Worm (Caenorhabditis elegans) whole organism, early embryonic: Measurements from ENCODE around the gene F49C12.7.

Source experiments
- B0310.2 ChIP-seq: sonication (generic microtip); optimal IDR thresholded peaks from 2 replicates; lab custom pipeline; 2016; ENCODE audit warnings: mild to moderate bottlenecking, missing genetic modification characterization, missing compliant biosample characterization
- F13C5.2 ChIP-seq: sonication (generic microtip); optimal IDR thresholded peaks from 2 replicates; lab custom pipeline; 2017; ENCODE audit warnings: mild to moderate bottlenecking, missing genetic modification characterization, inconsistent platforms, missing compliant biosample characterization
- aly-1 ChIP-seq: sonication (generic microtip); optimal IDR thresholded peaks from 2 replicates; lab custom pipeline; 2016; ENCODE audit warnings: missing genetic modification characterization, missing compliant biosample characterization
- ama-1 ChIP-seq: fragments of 150-350 bp; optimal IDR thresholded peaks from 2 replicates; lab custom pipeline; 2014
- ceh-13 ChIP-seq: fragments of 200-800 bp; sonication (Bioruptor generic); optimal IDR thresholded peaks from 2 replicates; lab custom pipeline; 2018; ENCODE audit warnings: mild to moderate bottlenecking, missing genetic modification characterization, missing compliant biosample characterization
- ceh-36 ChIP-seq: sonication (generic microtip); optimal IDR thresholded peaks from 2 replicates; lab custom pipeline; 2016; ENCODE audit warnings: missing genetic modification characterization, inconsistent platforms, missing compliant biosample characterization
- ets-7 ChIP-seq: sonication (generic microtip); optimal IDR thresholded peaks from 2 replicates; lab custom pipeline; 2016; ENCODE audit warnings: missing genotype, missing genetic modification characterization, missing compliant biosample characterization
- flt-1 ChIP-seq: fragments of 200-800 bp; sonication (Bioruptor generic); IDR thresholded peaks from 2 replicates; pipeline ENCODE4 v1.3.6; 2022; ENCODE audit warnings: missing genetic modification characterization, missing compliant biosample characterization
- hmbx-1 ChIP-seq: sonication (generic microtip); optimal IDR thresholded peaks from 2 replicates; lab custom pipeline; 2016; ENCODE audit warnings: mild to moderate bottlenecking, missing genetic modification characterization, missing compliant biosample characterization
- hmg-4 ChIP-seq: fragments of 200-800 bp; sonication (Bioruptor generic); optimal IDR thresholded peaks from 2 replicates; lab custom pipeline; 2018; ENCODE audit warnings: mild to moderate bottlenecking, missing genetic modification characterization, missing compliant biosample characterization
- hnd-1 ChIP-seq: sonication (generic microtip); optimal IDR thresholded peaks from 2 replicates; lab custom pipeline; 2016; ENCODE audit warnings: missing genetic modification characterization, missing compliant biosample characterization
- pes-1 ChIP-seq: fragments of 200-800 bp; sonication (Bioruptor generic); IDR thresholded peaks from 2 replicates; pipeline ENCODE4 v1.3.6; 2022; ENCODE audit warnings: missing genetic modification reagents, missing genetic modification characterization, missing compliant biosample characterization
- scrt-1 ChIP-seq: fragments of 200-800 bp; sonication (Bioruptor generic); IDR thresholded peaks from 2 replicates; pipeline ENCODE4 v1.3.6; 2022; ENCODE audit warnings: missing genetic modification characterization, missing compliant biosample characterization
- sea-1 ChIP-seq: fragments of 200-800 bp; sonication (Bioruptor generic); conservative IDR thresholded peaks from 2 replicates; pipeline ENCODE4 v1.3.6; 2022; ENCODE audit warnings: missing genetic modification characterization, missing compliant biosample characterization
- tbx-11 ChIP-seq: fragments of 200-800 bp; sonication (Bioruptor generic); IDR thresholded peaks from 2 replicates; pipeline ENCODE4 v1.3.6; 2022; ENCODE audit warnings: missing genetic modification characterization, missing compliant biosample characterization
- tbx-37 ChIP-seq: fragments of 200-800 bp; sonication (Bioruptor generic); conservative IDR thresholded peaks from 2 replicates; pipeline ENCODE4 v1.3.6; 2022; ENCODE audit warnings: missing genetic modification reagents, missing genetic modification characterization, missing compliant biosample characterization
- tra-4 ChIP-seq: sonication (generic microtip); optimal IDR thresholded peaks from 2 replicates; lab custom pipeline; 2017; ENCODE audit warnings: missing genetic modification characterization, missing compliant biosample characterization

Gene F49C12.7

DNA sequence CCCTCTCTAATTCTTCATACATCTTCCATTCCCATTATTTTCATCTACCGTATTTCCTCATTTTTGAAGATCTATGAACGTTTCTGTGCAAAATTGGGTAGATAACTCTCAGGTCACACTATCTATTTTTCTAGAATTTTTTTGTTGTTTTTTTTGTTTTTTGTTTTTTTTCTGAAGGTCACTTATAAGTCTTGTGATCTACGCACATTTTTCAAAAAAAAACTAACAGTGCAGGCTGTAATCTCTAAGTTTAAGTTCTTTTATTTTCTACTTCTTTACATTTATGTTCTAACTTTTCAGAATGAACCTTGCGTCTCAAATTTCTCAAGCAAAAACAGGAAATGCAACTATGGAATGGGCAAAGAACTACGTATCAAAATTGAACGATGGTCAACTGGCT, 42.9 kb downstream of the F49C12.7 start, which contains the start of gene flh-3:
Gene flh-3, plus strand, starts transcription at position 301 of the 400 bp plus-strand sequence.
- TF ChIP-seq tra-4, result no peak
- TF ChIP-seq F13C5.2 (tag; lab: Kevin White, UChicago), result no peak
- TF ChIP-seq B0310.2 (tag; lab: Kevin White, UChicago), result no peak
- no peak for TF ChIP-seq flt-1 (GFP tag; lab: Robert Waterston, UW)
- no peak for TF ChIP-seq pes-1
- TF ChIP-seq ceh-13, result no peak
- no peak for TF ChIP-seq ama-1
- no peak for TF ChIP-seq hmg-4 (GFP tag; lab: Kevin White, UChicago)
- TF ChIP-seq hnd-1 (tag; lab: Kevin White, UChicago), result no peak
- TF ChIP-seq aly-1 (tag; lab: Kevin White, UChicago), result no peak
- TF ChIP-seq ceh-36 (tag; lab: Kevin White, UChicago), result no peak
- no peak for TF ChIP-seq tbx-37 (GFP tag; lab: Robert Waterston, UW)
- TF ChIP-seq hmbx-1 (tag; lab: Kevin White, UChicago), result no peak
- TF ChIP-seq ets-7 (tag; lab: Kevin White, UChicago), result no peak
- no peak for TF ChIP-seq tbx-11 (GFP tag; lab: Robert Waterston, UW)
- no peak for TF ChIP-seq scrt-1

DNA sequence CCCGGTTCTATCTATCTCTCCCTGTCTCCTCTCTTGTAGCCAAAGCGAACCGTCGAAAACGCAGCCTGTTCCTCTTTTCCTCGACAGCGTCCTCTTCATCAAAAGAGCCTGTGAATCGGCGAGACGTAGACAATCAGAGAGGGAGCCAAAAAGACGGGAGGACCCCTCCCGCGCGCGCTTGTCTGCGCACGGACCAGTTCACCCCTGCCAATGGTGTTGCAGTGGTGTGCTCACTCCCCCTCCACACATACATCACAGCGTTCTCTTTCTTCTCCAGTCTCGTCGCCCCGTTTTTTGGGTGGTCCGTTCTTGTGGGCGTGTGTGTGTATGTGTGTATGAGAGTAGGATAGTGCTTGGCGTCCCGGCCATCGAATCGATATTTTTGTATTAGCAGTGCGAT, 43.8 kb downstream of the F49C12.7 start:
- TF ChIP-seq F13C5.2 (tag; lab: Kevin White, UChicago), result no peak
- no peak for TF ChIP-seq tbx-11 (GFP tag; lab: Robert Waterston, UW)
- TF ChIP-seq hmg-4 (GFP tag; lab: Kevin White, UChicago), result no peak
- TF ChIP-seq tra-4, result no peak
- TF ChIP-seq ceh-13, result no peak
- peak; percentile 67; the same call in 1 of the 2 replicates for TF ChIP-seq scrt-1
- TF ChIP-seq sea-1 (GFP tag; lab: Robert Waterston, UW), result no peak; the same call in 1 of the 2 replicates
- TF ChIP-seq hnd-1 (tag; lab: Kevin White, UChicago), result no peak
- no peak for TF ChIP-seq ets-7 (tag; lab: Kevin White, UChicago)
- TF ChIP-seq flt-1 (GFP tag; lab: Robert Waterston, UW), result peak; percentile 58
- peak; percentile 77 for TF ChIP-seq aly-1 (tag; lab: Kevin White, UChicago)
- TF ChIP-seq hmbx-1 (tag; lab: Kevin White, UChicago), result no peak

DNA sequence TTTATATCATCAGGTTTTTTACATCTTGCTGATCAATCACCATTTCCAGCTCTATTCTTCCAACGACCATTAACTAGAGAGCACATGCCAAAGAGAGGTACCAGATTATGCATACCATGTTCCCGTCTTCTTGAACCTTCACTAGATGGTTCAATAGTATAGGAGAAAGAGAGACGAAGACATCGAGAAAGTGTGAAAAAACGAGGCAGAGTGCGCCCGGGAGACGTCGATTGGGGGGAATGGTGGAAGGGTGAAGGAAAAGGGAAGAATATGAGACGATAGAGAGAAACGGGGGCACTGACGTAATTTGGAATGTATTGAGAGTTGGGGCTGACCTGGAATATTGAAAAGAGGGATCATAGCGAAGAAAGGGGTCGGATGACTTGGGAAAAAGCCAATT, 45.1 kb downstream of the F49C12.7 start:
- TF ChIP-seq pes-1 (0 out of 2 replicates have a peak, but pooled peaks have one; percentile 13), ceh-36 (tag; lab: Kevin White, UChicago) (no peak), hmg-4 (GFP tag; lab: Kevin White, UChicago) (peak; percentile 72)

DNA sequence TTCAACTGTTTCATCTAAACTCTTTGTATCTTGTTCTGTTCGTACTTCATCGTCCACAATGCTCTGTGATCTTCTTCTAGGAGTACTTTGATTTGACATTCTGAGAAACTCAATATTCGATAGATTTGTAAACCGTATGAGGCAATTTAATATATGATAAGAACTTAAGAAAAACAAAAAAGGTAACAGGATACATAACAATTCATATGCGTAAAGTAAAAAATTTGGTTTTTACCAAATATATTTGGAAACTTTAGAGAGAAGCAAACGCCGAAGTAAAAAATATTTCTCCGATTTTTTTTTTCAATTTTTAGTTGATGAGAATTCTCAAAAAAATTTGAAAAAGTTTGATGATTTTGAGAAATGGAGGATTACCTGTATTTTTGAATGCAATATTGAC, 46.3 kb downstream of the F49C12.7 start, which contains the start of gene Y11D7A.19:
Gene Y11D7A.19, minus strand, starts transcription at position 101 of the 400 bp plus-strand sequence.
- TF ChIP-seq ama-1 (no peak), ets-7 (tag; lab: Kevin White, UChicago) (no peak), ceh-13 (no peak), scrt-1 (no peak)

DNA sequence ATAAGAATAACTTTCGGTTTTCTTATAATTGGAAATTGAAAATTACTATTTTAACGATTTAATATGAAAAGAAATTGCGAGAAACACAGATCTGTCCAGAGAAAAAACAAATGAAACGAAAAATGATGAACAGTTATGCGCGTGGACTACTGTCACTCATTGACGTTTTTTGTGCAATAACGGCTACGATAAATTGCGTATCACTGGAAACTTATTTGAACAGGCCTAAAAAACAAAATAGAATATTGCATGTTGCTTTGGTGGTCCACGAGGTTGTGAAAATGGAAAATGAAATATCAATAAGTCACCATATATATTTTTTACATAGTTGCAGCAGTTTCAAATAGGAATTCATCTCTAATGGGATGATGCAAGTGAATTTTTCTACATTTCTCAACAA, 48.2 kb downstream of the F49C12.7 start:
- TF ChIP-seq tra-4 (no peak), sea-1 (GFP tag; lab: Robert Waterston, UW) (no peak), flt-1 (GFP tag; lab: Robert Waterston, UW) (no peak), ceh-13 (no peak)

DNA sequence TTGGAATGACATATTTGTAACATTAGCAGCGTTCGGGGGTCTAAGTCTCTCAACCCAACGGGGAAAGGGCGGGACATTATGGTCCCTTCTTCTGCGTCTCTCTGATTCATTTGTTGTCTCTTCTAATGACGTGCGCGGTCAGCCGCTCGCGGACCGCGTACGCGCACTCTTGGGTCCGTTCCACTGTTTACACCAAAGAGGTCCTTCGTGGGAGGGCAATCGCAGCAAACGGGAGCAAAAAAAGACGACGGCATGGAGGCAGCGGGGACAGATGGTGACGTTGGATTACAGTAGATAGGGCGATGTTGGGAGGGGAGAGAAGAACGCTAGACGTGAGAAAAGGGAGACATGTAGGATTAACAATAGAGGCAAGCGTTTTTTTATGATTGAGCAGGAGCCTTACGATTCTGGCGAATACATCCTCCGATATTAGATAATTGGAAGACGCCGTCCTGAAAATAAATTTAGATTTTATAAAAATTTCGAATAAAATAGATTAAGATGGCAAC, 48.9 kb downstream of the F49C12.7 start, which contains the start of gene flh-1:
Gene flh-1, minus strand, starts transcription at position 459 of the 509 bp plus-strand sequence.
- TF ChIP-seq sea-1 (GFP tag; lab: Robert Waterston, UW) (peak; percentile 82), F13C5.2 (tag; lab: Kevin White, UChicago) (peak; percentile 15), ets-7 (tag; lab: Kevin White, UChicago) (no peak), scrt-1 (no peak), aly-1 (tag; lab: Kevin White, UChicago) (peak; percentile 47), flt-1 (GFP tag; lab: Robert Waterston, UW) (no peak), ceh-13 (no peak), hmbx-1 (tag; lab: Kevin White, UChicago) (no peak), tbx-11 (GFP tag; lab: Robert Waterston, UW) (no peak), hnd-1 (tag; lab: Kevin White, UChicago) (no peak), pes-1 (no peak), hmg-4 (GFP tag; lab: Kevin White, UChicago) (peak; percentile 86), ceh-36 (tag; lab: Kevin White, UChicago) (peak; percentile 70), tbx-37 (GFP tag; lab: Robert Waterston, UW) (no peak), ama-1 (no peak), B0310.2 (tag; lab: Kevin White, UChicago) (no peak), tra-4 (no peak)

DNA sequence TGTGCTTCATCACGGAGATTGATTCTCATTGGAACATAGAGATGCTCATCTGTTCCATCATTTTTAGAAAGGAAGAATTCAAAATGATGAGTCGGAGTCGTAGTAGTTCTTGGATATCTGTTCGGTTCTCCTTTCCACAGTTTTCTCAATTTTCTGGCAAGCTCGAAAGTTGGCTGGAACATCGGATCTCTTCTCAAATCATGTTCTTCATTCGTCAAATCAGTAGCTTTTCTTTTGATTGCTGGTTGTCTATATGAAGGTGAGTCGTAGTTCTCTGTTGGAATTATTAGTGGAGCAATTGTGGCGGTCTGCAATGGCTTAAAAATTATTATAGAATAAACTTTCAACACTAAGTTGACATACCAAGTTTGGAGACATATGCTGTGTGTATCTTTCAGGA, 50.4 kb downstream of the F49C12.7 start:
- TF ChIP-seq tra-4 (no peak), B0310.2 (tag; lab: Kevin White, UChicago) (no peak), flt-1 (GFP tag; lab: Robert Waterston, UW) (no peak), sea-1 (GFP tag; lab: Robert Waterston, UW) (no peak), hnd-1 (tag; lab: Kevin White, UChicago) (no peak), aly-1 (tag; lab: Kevin White, UChicago) (no peak), scrt-1 (no peak), F13C5.2 (tag; lab: Kevin White, UChicago) (no peak), ets-7 (tag; lab: Kevin White, UChicago) (no peak), hmbx-1 (tag; lab: Kevin White, UChicago) (no peak), ama-1 (no peak), pes-1 (no peak), hmg-4 (GFP tag; lab: Kevin White, UChicago) (no peak), tbx-37 (GFP tag; lab: Robert Waterston, UW) (no peak), ceh-13 (no peak), ceh-36 (tag; lab: Kevin White, UChicago) (no peak), tbx-11 (GFP tag; lab: Robert Waterston, UW) (no peak)
